Fruit fly (Drosophila melanogaster) whole organism, embryonic: ENCODE results near the gene CG33299.

Experiments
- Adf1 ChIP-seq: fragments of 200-800 bp; sonication (Bioruptor generic); IDR thresholded peaks from 2 replicates; pipeline ENCODE4 v1.3.6; 2022; ENCODE audit warnings: missing biosample characterization, missing genetic modification characterization
- Asciz ChIP-seq: fragments of 200-800 bp; sonication (Bioruptor generic); optimal IDR thresholded peaks from 2 replicates; lab custom pipeline; 2017; ENCODE audit warnings: missing biosample characterization, mild to moderate bottlenecking, missing genetic modification characterization, missing genetic modification reagents
- Awh ChIP-seq: fragments of 200-800 bp; sonication (Bioruptor generic); IDR thresholded peaks from 2 replicates; pipeline ENCODE4, ENCODE4 v1.3.6; 2022; ENCODE audit warnings: missing biosample characterization, missing genetic modification characterization
- B-H2 ChIP-seq: fragments of 200-800 bp; sonication (Bioruptor generic); optimal IDR thresholded peaks from 2 replicates; lab custom pipeline; 2018; ENCODE audit warnings: missing biosample characterization, mild to moderate bottlenecking, missing genetic modification characterization
- Bdp1 ChIP-seq: fragments of 200-800 bp; sonication (Bioruptor generic); optimal IDR thresholded peaks from 3 replicates; lab custom pipeline; 2016; ENCODE audit warnings: missing biosample characterization, missing genetic modification characterization
- Bteb2 ChIP-seq: fragments of 200-800 bp; sonication (Bioruptor generic); optimal IDR thresholded peaks from 2 replicates; lab custom pipeline; 2016; ENCODE audit warnings: missing biosample characterization, missing genetic modification characterization
- CG10147 ChIP-seq: fragments of 200-800 bp; sonication (Bioruptor generic); optimal IDR thresholded peaks from 2 replicates; lab custom pipeline; 2019; ENCODE audit warnings: missing biosample characterization, mild to moderate bottlenecking, missing genetic modification characterization, moderate library complexity
- CG11085 ChIP-seq: fragments of 200-800 bp; sonication (Bioruptor generic); IDR thresholded peaks from 2 replicates; pipeline ENCODE4 v1.3.6; 2022; ENCODE audit warnings: missing biosample characterization, missing genetic modification characterization
- CG11247 ChIP-seq: fragments of 200-800 bp; sonication (Bioruptor generic); IDR thresholded peaks from 2 replicates; pipeline ENCODE4 v1.3.6; 2022; ENCODE audit warnings: missing biosample characterization, missing genetic modification characterization
- CG16863 ChIP-seq: fragments of 200-800 bp; sonication (Bioruptor generic); optimal IDR thresholded peaks from 3 replicates; lab custom pipeline; 2016; ENCODE audit warnings: missing biosample characterization, missing genetic modification characterization
- CG17328 ChIP-seq: fragments of 200-800 bp; sonication (Bioruptor generic); IDR thresholded peaks from 2 replicates; pipeline ENCODE4 v1.3.6; 2022; ENCODE audit warnings: missing biosample characterization, missing genetic modification characterization
- CG18764 ChIP-seq: fragments of 200-800 bp; sonication (Bioruptor generic); optimal IDR thresholded peaks from 3 replicates; lab custom pipeline; 2016; ENCODE audit warnings: missing biosample characterization, missing genetic modification characterization
- CG2875 ChIP-seq: fragments of 200-800 bp; sonication (Bioruptor generic); optimal IDR thresholded peaks from 2 replicates; lab custom pipeline; 2017; ENCODE audit warnings: missing biosample characterization, mild to moderate bottlenecking, missing genetic modification characterization, missing genetic modification reagents
- CG32532 ChIP-seq: fragments of 200-800 bp; sonication (Bioruptor generic); IDR thresholded peaks from 2 replicates; pipeline ENCODE4 v1.3.6; 2022; ENCODE audit warnings: missing biosample characterization, missing genetic modification characterization
- CG3726 ChIP-seq: fragments of 200-800 bp; sonication (Bioruptor generic); IDR thresholded peaks from 3 replicates; pipeline ENCODE4, ENCODE4 v1.3.6; 2022; ENCODE audit warnings: missing biosample characterization, missing genetic modification characterization
- CG6813 ChIP-seq: fragments of 200-800 bp; sonication (Bioruptor generic); optimal IDR thresholded peaks from 2 replicates; lab custom pipeline; 2017; ENCODE audit warnings: missing biosample characterization, missing genetic modification characterization, mild to moderate bottlenecking, moderate library complexity, missing genetic modification reagents
- CG7372 ChIP-seq: fragments of 200-800 bp; sonication (Bioruptor generic); IDR thresholded peaks from 2 replicates; pipeline ENCODE4 v1.3.6; 2022; ENCODE audit warnings: missing biosample characterization, missing genetic modification characterization
- CG7928 ChIP-seq: fragments of 200-800 bp; sonication (Bioruptor generic); optimal IDR thresholded peaks from 2 replicates; lab custom pipeline; 2017; ENCODE audit warnings: missing biosample characterization, mild to moderate bottlenecking, missing genetic modification characterization
- CG8359 ChIP-seq: fragments of 200-800 bp; sonication (Bioruptor generic); optimal IDR thresholded peaks from 2 replicates; lab custom pipeline; 2017; ENCODE audit warnings: missing biosample characterization, mild to moderate bottlenecking, missing genetic modification characterization, borderline replicate concordance
- CG8765 ChIP-seq: fragments of 200-800 bp; sonication (Bioruptor generic); IDR thresholded peaks from 2 replicates; pipeline ENCODE4 v1.3.6; 2022; ENCODE audit warnings: missing biosample characterization, missing genetic modification characterization
- CG9797 ChIP-seq: fragments of 200-800 bp; sonication (Bioruptor generic); optimal IDR thresholded peaks from 3 replicates; lab custom pipeline; 2018; ENCODE audit warnings: missing biosample characterization, mild to moderate bottlenecking, missing genetic modification characterization
- CHES-1-like ChIP-seq: fragments of 200-800 bp; sonication (Bioruptor generic); optimal IDR thresholded peaks from 2 replicates; lab custom pipeline; 2016; ENCODE audit warnings: missing biosample characterization, missing genetic modification characterization
- Dek ChIP-seq: fragments of 200-800 bp; sonication (Bioruptor generic); optimal IDR thresholded peaks from 3 replicates; lab custom pipeline; 2019; ENCODE audit warnings: missing biosample characterization, mild to moderate bottlenecking, missing genetic modification characterization, moderate library complexity
- Gug ChIP-seq: fragments of 200-800 bp; sonication (Bioruptor generic); IDR thresholded peaks from 4 replicates; pipeline ENCODE4 v1.3.6; 2022; ENCODE audit warnings: missing biosample characterization, missing genetic modification characterization
- HHEX ChIP-seq: fragments of 200-800 bp; sonication (Bioruptor generic); optimal IDR thresholded peaks from 3 replicates; lab custom pipeline; 2017; ENCODE audit warnings: missing biosample characterization, mild to moderate bottlenecking, missing genetic modification characterization, missing genetic modification reagents
- NK7.1 ChIP-seq: fragments of 200-800 bp; sonication (Bioruptor generic); optimal IDR thresholded peaks from 3 replicates; lab custom pipeline; 2016; ENCODE audit warnings: missing biosample characterization, missing genetic modification characterization
- Neu2 ChIP-seq: fragments of 200-800 bp; sonication (Bioruptor generic); optimal IDR thresholded peaks from 3 replicates; lab custom pipeline; 2016; ENCODE audit warnings: missing biosample characterization, missing genetic modification characterization, borderline replicate concordance
- Ravus ChIP-seq: fragments of 200-800 bp; sonication (Bioruptor generic); IDR thresholded peaks from 2 replicates; pipeline ENCODE4 v1.3.6; 2022; ENCODE audit warnings: missing biosample characterization, missing genetic modification characterization
- Side ChIP-seq: fragments of 200-800 bp; sonication (Bioruptor generic); optimal IDR thresholded peaks from 2 replicates; lab custom pipeline; 2016; ENCODE audit warnings: missing biosample characterization, missing genetic modification characterization
- Six4 ChIP-seq: fragments of 200-800 bp; sonication (Bioruptor generic); optimal IDR thresholded peaks from 2 replicates; lab custom pipeline; 2016; ENCODE audit warnings: missing biosample characterization, missing genetic modification characterization
- ac ChIP-seq: fragments of 200-800 bp; sonication (Bioruptor generic); optimal IDR thresholded peaks from 3 replicates; lab custom pipeline; 2017; ENCODE audit warnings: missing biosample characterization, mild to moderate bottlenecking, missing genetic modification characterization
- az2 ChIP-seq: fragments of 200-800 bp; sonication (Bioruptor generic); optimal IDR thresholded peaks from 3 replicates; lab custom pipeline; 2016; ENCODE audit warnings: missing biosample characterization, missing genetic modification characterization
- bab2 ChIP-seq: fragments of 200-800 bp; sonication (Bioruptor generic); optimal IDR thresholded peaks from 2 replicates; lab custom pipeline; 2016; ENCODE audit warnings: missing biosample characterization, missing genetic modification characterization
- cad ChIP-seq: fragments of >200 bp; optimal IDR thresholded peaks from 2 replicates; lab custom pipeline; 2017; ENCODE audit warnings: missing biosample characterization, missing genetic modification characterization
- chm ChIP-seq: fragments of 200-800 bp; sonication (Bioruptor generic); IDR thresholded peaks from 2 replicates; pipeline ENCODE4 v1.3.6; 2022; ENCODE audit warnings: missing biosample characterization, missing genetic modification characterization
- danr ChIP-seq: fragments of 200-800 bp; sonication (Bioruptor generic); IDR thresholded peaks from 2 replicates; pipeline ENCODE4 v1.3.6; 2022; ENCODE audit warnings: missing biosample characterization, missing genetic modification characterization
- dati ChIP-seq: fragments of 200-800 bp; sonication (Bioruptor generic); IDR thresholded peaks from 2 replicates; pipeline ENCODE4 v1.3.6; 2022; ENCODE audit warnings: missing biosample characterization, missing genetic modification characterization
- dpn ChIP-seq, 2 experiments: fragments of 200-800 bp; sonication (Bioruptor generic); optimal IDR thresholded peaks; 3 replicates each; lab custom pipeline; 2016; ENCODE audit warnings: missing biosample characterization in 2 of 2, missing genetic modification characterization in 2 of 2
- h ChIP-seq: fragments of >200 bp; optimal IDR thresholded peaks from 2 replicates; lab custom pipeline; 2017
- hb ChIP-seq: fragments of 200-800 bp; sonication (Bioruptor generic); IDR thresholded peaks from 3 replicates; pipeline ENCODE4 v1.3.6; 2022; ENCODE audit warnings: missing biosample characterization, missing genetic modification characterization; ENCODE audit not compliant: partially characterized antibody
- kay ChIP-seq: fragments of 200-800 bp; sonication (Bioruptor generic); optimal IDR thresholded peaks from 2 replicates; lab custom pipeline; 2016; ENCODE audit warnings: missing biosample characterization, missing genetic modification characterization
- kni ChIP-seq: fragments of 200-800 bp; sonication (Bioruptor generic); optimal IDR thresholded peaks from 3 replicates; lab custom pipeline; 2017; ENCODE audit warnings: mild to moderate bottlenecking, missing biosample characterization, missing genetic modification reagents, missing genetic modification characterization
- otp ChIP-seq: fragments of 200-800 bp; sonication (Bioruptor generic); IDR thresholded peaks from 3 replicates; pipeline ENCODE4, ENCODE4 v1.3.6; 2022; ENCODE audit warnings: missing biosample characterization, missing genetic modification characterization
- phol ChIP-seq: fragments of 200-800 bp; sonication (Bioruptor generic); optimal IDR thresholded peaks from 3 replicates; lab custom pipeline; 2018; ENCODE audit warnings: missing biosample characterization, mild to moderate bottlenecking, missing genetic modification characterization, moderate library complexity
- schlank ChIP-seq: fragments of 200-800 bp; sonication (Bioruptor generic); optimal IDR thresholded peaks from 2 replicates; lab custom pipeline; 2018; ENCODE audit warnings: missing biosample characterization, mild to moderate bottlenecking, missing genetic modification characterization
- sr ChIP-seq: fragments of 200-800 bp; sonication (Bioruptor generic); IDR thresholded peaks from 3 replicates; pipeline ENCODE4 v1.3.6; 2022; ENCODE audit warnings: missing biosample characterization, missing genetic modification characterization
- unc-4 ChIP-seq: fragments of 200-800 bp; sonication (Bioruptor generic); IDR thresholded peaks from 2 replicates; pipeline ENCODE4 v1.3.6; 2022; ENCODE audit warnings: missing biosample characterization, missing genetic modification characterization; ENCODE audit not compliant: partially characterized antibody
- unpg ChIP-seq: fragments of 200-800 bp; sonication (Bioruptor generic); optimal IDR thresholded peaks from 3 replicates; lab custom pipeline; 2018; ENCODE audit warnings: missing biosample characterization, mild to moderate bottlenecking, missing genetic modification characterization, moderate library complexity
- wdn ChIP-seq: fragments of 200-800 bp; sonication (Bioruptor generic); IDR thresholded peaks from 2 replicates; pipeline ENCODE4 v1.3.6; 2022; ENCODE audit warnings: missing biosample characterization, missing genetic modification characterization
- zfh1 ChIP-seq: fragments of 200-800 bp; sonication (Bioruptor generic); IDR thresholded peaks from 3 replicates; pipeline ENCODE4 v1.3.6; 2022; ENCODE audit warnings: missing biosample characterization, missing genetic modification characterization

The CG33299 gene

DNA sequence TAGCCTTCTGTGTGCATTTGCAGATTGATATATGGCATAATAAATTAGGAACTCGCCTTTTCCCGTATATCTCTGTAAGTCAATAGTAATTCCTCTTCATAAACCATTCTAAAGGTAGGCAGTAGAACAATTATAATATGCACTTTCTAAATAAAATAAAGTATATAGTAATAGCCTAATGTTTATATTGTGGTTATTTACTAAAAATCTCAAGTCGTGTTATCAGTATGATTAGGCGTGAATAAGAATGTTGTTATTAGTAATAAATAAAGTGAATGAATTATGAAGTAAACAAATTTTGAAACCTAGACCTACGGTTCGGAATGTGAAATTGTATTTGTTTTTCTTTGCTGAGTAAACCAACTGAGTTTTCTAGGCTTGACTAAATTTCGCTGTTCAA, 39.3 kb downstream of the CG33299 start (continued):
- no peak for TF ChIP-seq CG2875 (GFP tag; lab: Kevin White, UChicago)
- TF ChIP-seq, all 482 proteins: peak for 7

DNA sequence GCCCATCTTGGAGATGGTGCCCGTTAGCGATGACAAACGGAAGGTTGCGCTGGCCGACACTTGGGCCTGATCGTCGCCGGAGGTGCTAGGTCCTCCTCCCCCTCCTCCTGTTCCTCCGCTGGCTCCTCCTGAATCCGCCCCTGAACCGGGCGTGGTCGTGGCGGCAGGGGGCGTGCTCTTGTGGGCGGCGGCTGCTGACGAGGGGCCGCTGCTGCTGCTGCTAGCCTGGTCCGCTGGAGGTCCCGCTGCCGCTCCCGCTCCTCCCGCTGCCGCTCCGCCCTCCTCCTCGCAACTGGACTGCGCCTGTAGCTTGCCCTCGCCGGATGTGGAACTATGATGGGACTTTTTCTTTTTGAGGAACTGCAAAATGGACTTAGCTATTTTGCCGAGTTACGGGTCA, 41.2 kb downstream of the CG33299 start:
- TF ChIP-seq HHEX = no peak
- TF ChIP-seq CG16863 (GFP tag; lab: Kevin White, UChicago) = no peak
- TF ChIP-seq h (lab: Kevin White, UChicago) = no peak
- no peak for TF ChIP-seq CG11247 (GFP tag; lab: Robert Waterston, UW)
- no peak for TF ChIP-seq Neu2 (GFP tag; lab: Kevin White, UChicago)
- TF ChIP-seq bab2 = no peak
- no peak for TF ChIP-seq Awh (GFP tag; lab: Robert Waterston, UW)
- no peak for TF ChIP-seq B-H2 (GFP tag; lab: Kevin White, UChicago)
- TF ChIP-seq unpg (GFP tag; lab: Kevin White, UChicago) = no peak
- no peak for TF ChIP-seq Adf1
- TF ChIP-seq CG10147 (GFP tag; lab: Kevin White, UChicago) = no peak
- TF ChIP-seq phol (tag; lab: Kevin White, UChicago) = no peak
- 0 out of 2 replicates have a peak, but pooled peaks have one; percentile 40 for TF ChIP-seq chm
- TF ChIP-seq Bdp1 (GFP tag; lab: Kevin White, UChicago) = no peak
- no peak for TF ChIP-seq Side
- TF ChIP-seq Asciz = no peak
- TF ChIP-seq CG7372 (GFP tag; lab: Robert Waterston, UW) = no peak
- TF ChIP-seq az2 = no peak
- no peak for TF ChIP-seq CG11085 (GFP tag; lab: Robert Waterston, UW)
- TF ChIP-seq CG32532 (GFP tag; lab: Robert Waterston, UW) = peak; percentile 50
- TF ChIP-seq dati (GFP tag; lab: Robert Waterston, UW) = 0 out of 2 replicates have a peak, but pooled peaks have one; percentile 10
- TF ChIP-seq CG8765 (GFP tag; lab: Robert Waterston, UW) = no peak
- TF ChIP-seq NK7.1 (GFP tag; lab: Kevin White, UChicago) = no peak
- TF ChIP-seq CG2875 (GFP tag; lab: Kevin White, UChicago) = no peak
- TF ChIP-seq CG18764 (GFP tag; lab: Kevin White, UChicago) = no peak
- TF ChIP-seq zfh1 (GFP tag; lab: Robert Waterston, UW) = no peak
- no peak for TF ChIP-seq kni (GFP tag; lab: Kevin White, UChicago)
- TF ChIP-seq hb (GFP tag; lab: Robert Waterston, UW) = 0 out of 3 replicates have a peak, but pooled peaks have one; percentile 29
- TF ChIP-seq cad (GFP tag; lab: Kevin White, UChicago) = no peak
- no peak for TF ChIP-seq dpn (GFP tag; optimal IDR thresholded peaks at IDR 0.05; lab: Kevin White, UChicago)
- TF ChIP-seq wdn (GFP tag; lab: Robert Waterston, UW) = 0 out of 2 replicates have a peak, but pooled peaks have one; percentile 9
- no peak for TF ChIP-seq Dek (tag; lab: Kevin White, UChicago)
- TF ChIP-seq CG17328 (GFP tag; lab: Robert Waterston, UW) = no peak
- no peak for TF ChIP-seq kay (GFP tag; lab: Kevin White, UChicago)
- TF ChIP-seq CG6813 (GFP tag; lab: Kevin White, UChicago) = no peak
- no peak for TF ChIP-seq unc-4
- no peak for TF ChIP-seq Gug (GFP tag; lab: Robert Waterston, UW)
- TF ChIP-seq Bteb2 (GFP tag; lab: Kevin White, UChicago) = no peak
- TF ChIP-seq CG9797 (GFP tag; lab: Kevin White, UChicago) = no peak
- no peak for TF ChIP-seq schlank (tag; lab: Kevin White, UChicago)
- TF ChIP-seq danr (GFP tag; lab: Robert Waterston, UW) = no peak
- TF ChIP-seq CG3726 (GFP tag; lab: Robert Waterston, UW) = 0 out of 3 replicates have a peak, but pooled peaks have one; percentile 12
- no peak for TF ChIP-seq sr (GFP tag; lab: Robert Waterston, UW)
- TF ChIP-seq otp = 0 out of 3 replicates have a peak, but pooled peaks have one; percentile 33
- TF ChIP-seq CG7928 (GFP tag; lab: Kevin White, UChicago) = no peak
- TF ChIP-seq CHES-1-like (GFP tag; lab: Kevin White, UChicago) = no peak
- no peak for TF ChIP-seq Ravus (GFP tag; lab: Robert Waterston, UW)
- no peak for TF ChIP-seq CG8359 (GFP tag; lab: Kevin White, UChicago)
- no peak for TF ChIP-seq ac (GFP tag; lab: Kevin White, UChicago)
- TF ChIP-seq Six4 (GFP tag; lab: Kevin White, UChicago) = no peak
